Fruit fly (Drosophila melanogaster): ENCODE measurements around the gene MKP-4.

- TF ChIP-seq h (GFP tag; optimal IDR thresholded peaks at IDR 0.05) (no peak), OdsH (GFP tag; optimal IDR thresholded peaks at IDR 0.05) (no peak), Hr83 (GFP tag; optimal IDR thresholded peaks at IDR 0.05; ENCODE audit: poor library complexity, severe bottlenecking) (no peak), dmrt93B (GFP tag; optimal IDR thresholded peaks at IDR 0.05) (no peak), dl (GFP tag; optimal IDR thresholded peaks at IDR 0.05; ENCODE audit: insufficient read depth in 1 of 2, partially characterized antibody in 2 of 2) (no peak), psq (GFP tag; optimal IDR thresholded peaks at IDR 0.05) (no peak), Dfd (GFP tag; optimal IDR thresholded peaks at IDR 0.05) (no peak), Myc (optimal IDR thresholded peaks at IDR 0.05) (no peak), CG9705 (GFP tag; optimal IDR thresholded peaks at IDR 0.05) (no peak), N (GFP tag; optimal IDR thresholded peaks at IDR 0.05) (no peak), Hr78 (GFP tag; optimal IDR thresholded peaks at IDR 0.05) (no peak), brk (GFP tag; optimal IDR thresholded peaks at IDR 0.05) (no peak), lola (GFP tag; optimal IDR thresholded peaks at IDR 0.05) (no peak), pan (optimal IDR thresholded peaks at IDR 0.05) (no peak)
These were observed 32.8 kb upstream of the MKP-4 start, which contains the start of gene CG14219 for dm6 chrX:19590070-19590469.

Measured in whole organism, wandering third instar larva.